Worm (Caenorhabditis elegans) whole organism, mixed stage, embryonic: ENCODE measurements around the gene srh-134.

Experiments used
- elt-3 ChIP-seq: fragments of 150-350 bp; optimal IDR thresholded peaks from 2 replicates; lab custom pipeline; 2014; ENCODE audit warnings: missing biosample characterization, missing genetic modification characterization
- mep-1 ChIP-seq: fragments of 150-350 bp; optimal IDR thresholded peaks from 2 replicates; lab custom pipeline; 2017; ENCODE audit warnings: missing biosample characterization, missing genetic modification reagents, missing genetic modification characterization, inconsistent platforms
- tbx-8 ChIP-seq: fragments of 200-800 bp; sonication (Bioruptor generic); optimal IDR thresholded peaks from 2 replicates; lab custom pipeline; 2018; ENCODE audit warnings: mild to moderate bottlenecking, missing genetic modification characterization, moderate library complexity, missing compliant biosample characterization
- unc-39 ChIP-seq: fragments of 150-350 bp; optimal IDR thresholded peaks from 2 replicates; lab custom pipeline; 2014; ENCODE audit warnings: missing biosample characterization, missing genetic modification characterization
- ztf-11 ChIP-seq: fragments of 150-350 bp; optimal IDR thresholded peaks from 2 replicates; lab custom pipeline; 2014; ENCODE audit warnings: missing biosample characterization, missing genetic modification characterization

- TF ChIP-seq mep-1 (tag; lab: Kevin White, UChicago) (no peak), elt-3 (tag; lab: Kevin White, UChicago) (no peak), unc-39 (no peak), ztf-11 (tag; lab: Kevin White, UChicago) (no peak), tbx-8 (GFP tag; lab: Kevin White, UChicago) (no peak)
These were observed at the start of gene srh-134 for ce11 chrV:18017226-18017625.
